Worm (Caenorhabditis elegans) whole organism, L1 larva: ENCODE data around the gene R09H10.1.

Experiments
- C04F5.9 ChIP-seq: sonication (generic microtip); optimal IDR thresholded peaks from 2 replicates; lab custom pipeline; 2016; ENCODE audit warnings: missing genetic modification characterization, missing compliant biosample characterization
- aha-1 ChIP-seq: fragments of 150-350 bp; optimal IDR thresholded peaks from 2 replicates; lab custom pipeline; 2014; ENCODE audit warnings: missing biosample characterization, missing genetic modification characterization
- ama-1 ChIP-seq: fragments of 150-350 bp; optimal IDR thresholded peaks from 2 replicates; lab custom pipeline; 2014
- dsc-1 ChIP-seq: sonication (generic microtip); optimal IDR thresholded peaks from 2 replicates; lab custom pipeline; 2016; ENCODE audit warnings: mild to moderate bottlenecking, missing genetic modification characterization, missing compliant biosample characterization
- efl-1 ChIP-seq, 4 experiments: fragments of 150-350 bp; optimal IDR thresholded peaks in 3 of 4; peaks in 1 of 4; 1 replicate in 1 of 4; 2 replicates in 3 of 4; lab custom pipeline; 2014; ENCODE audit warnings: missing biosample characterization in 2 of 4, missing genetic modification characterization in 2 of 4, missing genetic modification reagents in 2 of 4
- egl-27 ChIP-seq, 2 experiments: fragments of 150-350 bp in 1 of 2; sonication (generic microtip); optimal IDR thresholded peaks; 3 replicates each; lab custom pipeline; 2017 to 2018; ENCODE audit warnings: missing biosample characterization in 2 of 2, missing genetic modification characterization in 2 of 2, missing genetic modification reagents in 2 of 2
- elt-2 ChIP-seq: sonication (generic microtip); optimal IDR thresholded peaks from 2 replicates; lab custom pipeline; 2016; ENCODE audit warnings: missing genetic modification characterization, mild to moderate bottlenecking, inconsistent platforms, missing compliant biosample characterization, missing genetic modification reagents
- grh-1 ChIP-seq: fragments of 200-800 bp; sonication (Bioruptor generic); IDR thresholded peaks from 2 replicates; pipeline ENCODE4 v1.3.6; 2022; ENCODE audit warnings: missing genetic modification reagents, missing genetic modification characterization, missing compliant biosample characterization
- hlh-4 ChIP-seq: sonication (generic microtip); optimal IDR thresholded peaks from 2 replicates; lab custom pipeline; 2016; ENCODE audit warnings: mild to moderate bottlenecking, missing genetic modification characterization, missing compliant biosample characterization
- hpl-2 ChIP-seq: fragments of 150-350 bp; optimal IDR thresholded peaks from 2 replicates; lab custom pipeline; 2014; ENCODE audit warnings: missing biosample characterization, missing genetic modification reagents, missing genetic modification characterization
- jun-1 ChIP-seq: fragments of 150-350 bp; optimal IDR thresholded peaks from 2 replicates; lab custom pipeline; 2014; ENCODE audit warnings: missing biosample characterization, missing genetic modification reagents, missing genetic modification characterization
- lin-15B ChIP-seq: fragments of 150-350 bp; sonication (generic microtip); optimal IDR thresholded peaks from 3 replicates; lab custom pipeline; 2014; ENCODE audit warnings: missing biosample characterization, missing genetic modification characterization
- lsy-2 ChIP-seq, 2 experiments: fragments of 150-350 bp; optimal IDR thresholded peaks; 2 replicates each; lab custom pipeline; 2014; ENCODE audit warnings: missing biosample characterization in 2 of 2, missing genetic modification characterization in 2 of 2
- mab-9 ChIP-seq: fragments of 200-800 bp; sonication (Bioruptor generic); IDR thresholded peaks from 2 replicates; pipeline ENCODE4 v1.3.6; 2022; ENCODE audit warnings: missing genetic modification reagents, missing genetic modification characterization, missing compliant biosample characterization
- mdl-1 ChIP-seq, 2 experiments: fragments of 150-350 bp; optimal IDR thresholded peaks; 2 replicates each; lab custom pipeline; 2014 to 2017; ENCODE audit warnings: missing biosample characterization in 2 of 2, missing genetic modification characterization in 2 of 2, inconsistent platforms in 1 of 2
- mep-1 ChIP-seq: fragments of 150-350 bp; optimal IDR thresholded peaks from 2 replicates; lab custom pipeline; 2014; ENCODE audit warnings: missing biosample characterization, missing genetic modification characterization
- nhr-11 ChIP-seq: fragments of 150-350 bp; optimal IDR thresholded peaks from 2 replicates; lab custom pipeline; 2014; ENCODE audit warnings: missing biosample characterization, missing genetic modification characterization
- nhr-12 ChIP-seq: sonication (generic microtip); optimal IDR thresholded peaks from 2 replicates; lab custom pipeline; 2017; ENCODE audit warnings: missing biosample characterization, missing genetic modification characterization
- nhr-19 ChIP-seq: fragments of 200-800 bp; sonication (Bioruptor generic); conservative IDR thresholded peaks from 2 replicates; pipeline ENCODE4 v1.3.6; 2022; ENCODE audit warnings: missing genetic modification characterization, missing compliant biosample characterization
- nhr-20 ChIP-seq: sonication (generic microtip); optimal IDR thresholded peaks from 2 replicates; lab custom pipeline; 2016; ENCODE audit warnings: mild to moderate bottlenecking, missing genetic modification characterization, missing compliant biosample characterization
- nhr-28 ChIP-seq: fragments of 150-350 bp; optimal IDR thresholded peaks from 2 replicates; lab custom pipeline; 2014; ENCODE audit warnings: missing biosample characterization, missing genetic modification characterization
- nhr-71 ChIP-seq: sonication (generic microtip); optimal IDR thresholded peaks from 2 replicates; lab custom pipeline; 2016; ENCODE audit warnings: mild to moderate bottlenecking, missing genetic modification characterization, moderate library complexity, missing compliant biosample characterization
- nhr-84 ChIP-seq: sonication (generic microtip); optimal IDR thresholded peaks from 2 replicates; lab custom pipeline; 2017; ENCODE audit warnings: missing biosample characterization, missing genetic modification characterization
- pqm-1 ChIP-seq: sonication (generic microtip); optimal IDR thresholded peaks from 3 replicates; lab custom pipeline; 2017; ENCODE audit warnings: missing biosample characterization, missing genetic modification characterization
- rnt-1 ChIP-seq: sonication (generic microtip); optimal IDR thresholded peaks from 2 replicates; lab custom pipeline; 2016; ENCODE audit warnings: mild to moderate bottlenecking, missing genetic modification characterization, moderate library complexity, missing compliant biosample characterization
- snpc-4 ChIP-seq: fragments of 150-350 bp; optimal IDR thresholded peaks from 2 replicates; lab custom pipeline; 2014; ENCODE audit warnings: missing biosample characterization, missing genetic modification characterization
- sox-4 ChIP-seq: sonication (generic microtip); optimal IDR thresholded peaks from 2 replicates; lab custom pipeline; 2016; ENCODE audit warnings: missing genetic modification characterization, missing compliant biosample characterization
- unc-130 ChIP-seq: fragments of 150-350 bp; optimal IDR thresholded peaks from 2 replicates; lab custom pipeline; 2017; ENCODE audit warnings: missing biosample characterization, missing genetic modification characterization, inconsistent platforms
- unc-30 ChIP-seq: sonication (generic microtip); optimal IDR thresholded peaks from 2 replicates; lab custom pipeline; 2017; ENCODE audit warnings: missing biosample characterization, missing genetic modification characterization
- vab-15 ChIP-seq: sonication (generic microtip); optimal IDR thresholded peaks from 2 replicates; lab custom pipeline; 2017; ENCODE audit warnings: missing genotype, mild to moderate bottlenecking, missing genetic modification characterization, missing compliant biosample characterization
- zip-4 ChIP-seq: fragments of 200-800 bp; sonication (Bioruptor generic); optimal IDR thresholded peaks from 2 replicates; lab custom pipeline; 2018; ENCODE audit warnings: mild to moderate bottlenecking, missing genetic modification characterization, moderate library complexity, missing compliant biosample characterization
- ztf-11 ChIP-seq, 2 experiments: sonication (generic microtip); optimal IDR thresholded peaks; 2 replicates each; lab custom pipeline; 2016 to 2017; ENCODE audit warnings: missing genetic modification characterization in 2 of 2, missing biosample characterization in 1 of 2, missing compliant biosample characterization in 1 of 2

R09H10.1 gene

DNA sequence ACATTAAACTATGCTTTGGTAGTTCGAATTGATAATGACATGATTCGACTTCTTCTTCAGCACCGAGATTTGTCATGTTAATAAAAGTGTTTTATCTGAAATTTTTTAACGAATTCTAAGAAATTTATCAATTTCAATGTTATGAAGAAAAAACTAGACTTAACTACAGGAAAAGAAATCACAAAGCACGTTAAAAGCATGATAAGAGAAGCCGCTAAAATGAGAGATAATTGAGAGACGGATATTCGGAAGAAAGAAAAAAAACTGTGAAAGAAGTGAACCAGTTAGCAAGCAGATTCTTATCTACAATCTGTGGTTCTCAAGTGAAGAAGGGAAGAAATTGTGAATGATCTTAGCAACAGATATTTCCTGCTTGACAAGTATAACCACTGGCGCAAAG, 11.0 kb upstream of the R09H10.1 start, which contains the start of gene C43F9.4:
TSS of gene C43F9.4 (minus strand) at position 101 of the 400 bp plus-strand sequence.
- TF ChIP-seq vab-15, result no peak
- TF ChIP-seq C04F5.9 (tag; lab: Kevin White, UChicago), result no peak
- no peak for TF ChIP-seq nhr-84
- TF ChIP-seq, all 84 proteins: peak for 0

DNA sequence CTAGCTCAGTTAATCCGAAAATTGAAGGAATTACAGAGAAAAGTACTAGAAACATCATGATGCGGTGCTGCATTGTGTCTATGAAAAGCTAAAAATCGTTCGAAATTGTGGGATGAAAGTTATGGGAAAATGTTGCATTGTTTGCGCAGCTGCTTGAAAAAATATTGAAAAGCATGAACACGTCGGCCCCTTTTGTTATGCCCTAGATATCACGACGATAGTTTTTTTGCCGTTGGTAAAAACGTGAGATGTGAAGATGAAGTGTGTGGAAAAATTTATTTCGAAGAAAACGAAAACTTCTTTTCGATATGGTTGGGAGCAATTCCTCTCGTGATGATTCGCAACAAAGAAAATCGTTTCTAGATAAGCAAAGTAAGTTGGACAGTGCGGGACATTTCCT, 9.4 kb upstream of the R09H10.1 start, which contains the start of the genes C43F9.5 and nkb-2:
TSS of gene C43F9.5 (minus strand) at position 101 of the 400 bp plus-strand sequence.
TSS of gene nkb-2 (plus strand) at position 277 of the 400 bp plus-strand sequence.
- TF ChIP-seq nhr-12 (tag; lab: Kevin White, UChicago) (no peak), nhr-28 (tag; lab: Kevin White, UChicago) (no peak), unc-130 (tag; lab: Kevin White, UChicago) (no peak), egl-27 (tag; optimal IDR thresholded peaks at IDR 0.05; lab: Kevin White, UChicago) (no peak), jun-1 (tag; lab: Kevin White, UChicago) (no peak), nhr-11 (tag; lab: Kevin White, UChicago) (no peak), hlh-4 (tag; lab: Kevin White, UChicago) (no peak), grh-1 (GFP tag; lab: Robert Waterston, UW) (no peak), snpc-4 (tag; lab: Kevin White, UChicago) (no peak), lin-15B (tag; lab: Kevin White, UChicago) (no peak), ztf-11 (tag; optimal IDR thresholded peaks at IDR 0.05; lab: Kevin White, UChicago) (no peak), ama-1 (no peak), sox-4 (no peak), pqm-1 (tag; lab: Kevin White, UChicago) (no peak), nhr-71 (no peak), efl-1 (optimal IDR thresholded peaks at IDR 0.05; lab: Kevin White, UChicago) (no peak), efl-1 (GFP tag; optimal IDR thresholded peaks at IDR 0.05 in 1 of 2; lab: Kevin White, UChicago) (no peak)

DNA sequence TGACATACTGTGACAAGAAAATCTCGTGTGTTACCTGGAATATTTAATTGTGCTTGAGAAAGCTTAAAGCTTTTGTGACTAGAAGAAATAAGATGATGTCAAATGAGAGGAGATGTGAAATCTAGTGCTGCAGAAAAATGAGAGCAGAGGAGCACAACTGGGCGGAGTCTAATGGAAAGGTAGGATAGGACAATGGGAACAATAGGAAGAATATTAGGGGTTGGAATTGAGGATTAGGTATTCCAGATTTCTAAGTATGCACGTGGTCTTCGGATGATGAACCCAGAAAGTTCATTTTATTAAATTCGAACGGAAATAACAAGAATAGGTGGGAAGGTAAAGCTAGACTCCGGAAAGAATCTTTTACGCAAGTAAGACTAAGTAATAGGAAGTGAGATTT, 6.5 kb upstream of the R09H10.1 start, which contains the start of gene C43F9.7:
TSS of gene C43F9.7 (minus strand) at position 101 of the 400 bp plus-strand sequence.
- no peak for TF ChIP-seq vab-15
- TF ChIP-seq zip-4 (GFP tag; lab: Kevin White, UChicago), result no peak
- peak; percentile 24 for TF ChIP-seq dsc-1 (tag; lab: Kevin White, UChicago)

DNA sequence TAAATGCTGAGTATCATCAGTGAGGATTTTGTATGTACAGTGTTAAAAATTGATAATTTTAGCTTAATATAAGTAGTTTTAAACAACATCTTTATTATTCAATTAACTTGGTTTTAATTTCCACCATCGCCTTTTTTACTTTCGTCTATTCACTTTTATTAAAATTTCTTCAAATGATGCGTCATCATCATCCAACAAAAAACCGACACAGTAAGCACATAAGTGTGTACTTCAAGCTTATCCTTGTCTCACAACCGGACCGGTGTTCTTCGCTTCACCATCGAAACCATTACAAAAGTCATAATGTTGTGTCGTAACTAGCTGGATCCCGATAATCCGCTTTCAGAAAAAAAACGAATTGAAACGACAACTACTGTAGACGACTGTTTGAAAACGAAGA, 3.6 kb upstream of the R09H10.1 start, which contains the start of gene C43F9.11:
TSS of gene C43F9.11 (plus strand) at position 301 of the 400 bp plus-strand sequence.
- TF ChIP-seq nhr-19 (no peak), mep-1 (no peak), lin-15B (tag; lab: Kevin White, UChicago) (no peak)

DNA sequence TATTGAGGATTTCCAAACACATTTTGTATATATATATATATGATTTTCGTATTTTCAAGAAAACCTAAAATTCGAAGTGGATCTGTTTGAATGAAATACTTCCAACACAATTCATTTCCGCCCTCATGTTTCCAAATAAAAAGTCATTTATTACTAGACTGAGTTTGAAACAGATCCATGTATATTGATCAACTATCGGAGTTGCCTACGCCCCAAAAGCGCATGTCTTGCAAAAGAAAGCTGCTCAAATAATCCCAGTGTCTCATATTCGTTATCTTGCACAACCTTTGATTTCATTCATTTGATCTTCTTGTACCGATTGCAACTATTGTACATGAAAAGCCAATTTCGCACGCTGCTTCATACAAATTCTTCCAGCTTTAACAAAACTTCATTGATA, 2.6 kb downstream of the R09H10.1 start, which contains the start of gene R09H10.2:
TSS of gene R09H10.2 (plus strand) at position 301 of the 400 bp plus-strand sequence.
- no peak for TF ChIP-seq nhr-11 (tag; lab: Kevin White, UChicago)
- no peak for TF ChIP-seq rnt-1 (tag; lab: Kevin White, UChicago)
- no peak for TF ChIP-seq unc-30
- TF ChIP-seq jun-1 (tag; lab: Kevin White, UChicago), result no peak
- TF ChIP-seq egl-27 (tag; optimal IDR thresholded peaks at IDR 0.05; lab: Kevin White, UChicago), result no peak
- no peak for TF ChIP-seq hpl-2 (GFP tag; lab: Kevin White, UChicago)
- no peak for TF ChIP-seq mep-1
- TF ChIP-seq elt-2 (tag; lab: Kevin White, UChicago), result no peak
- TF ChIP-seq aha-1 (tag; lab: Kevin White, UChicago), result no peak
- no peak for TF ChIP-seq mab-9 (GFP tag; lab: Robert Waterston, UW)
- TF ChIP-seq mdl-1 (tag; optimal IDR thresholded peaks at IDR 0.05; lab: Kevin White, UChicago), result no peak
- TF ChIP-seq nhr-20 (tag; lab: Kevin White, UChicago), result no peak
- TF ChIP-seq lsy-2 (tag; optimal IDR thresholded peaks at IDR 0.05; lab: Kevin White, UChicago), result no peak
